Worm (Caenorhabditis elegans) whole organism, L4 larva: ENCODE data around the gene fzr-1.

Experiments
- F26F4.8 ChIP-seq: fragments of 200-800 bp; sonication (Bioruptor generic); conservative IDR thresholded peaks from 2 replicates; pipeline ENCODE4 v1.3.6; 2022; ENCODE audit warnings: missing genetic modification characterization, missing compliant biosample characterization
- F37D6.2 ChIP-seq: sonication (generic microtip); optimal IDR thresholded peaks from 2 replicates; lab custom pipeline; 2016; ENCODE audit warnings: mild to moderate bottlenecking, missing genetic modification characterization, missing compliant biosample characterization
- R02D3.7 ChIP-seq: fragments of 150-350 bp; sonication (generic microtip); optimal IDR thresholded peaks from 3 replicates; lab custom pipeline; 2014; ENCODE audit warnings: missing biosample characterization, missing genetic modification characterization
- T20F7.1 ChIP-seq: fragments of 200-800 bp; sonication (Bioruptor generic); optimal IDR thresholded peaks from 2 replicates; lab custom pipeline; 2018; ENCODE audit warnings: mild to moderate bottlenecking, missing genetic modification characterization, missing compliant biosample characterization
- T26A8.4 ChIP-seq: fragments of 200-800 bp; sonication (Bioruptor generic); IDR thresholded peaks from 2 replicates; pipeline ENCODE4 v1.3.6; 2022; ENCODE audit warnings: missing genetic modification characterization, missing compliant biosample characterization
- Y105C5A.15 ChIP-seq: fragments of 200-800 bp; sonication (Bioruptor generic); IDR thresholded peaks from 2 replicates; pipeline ENCODE4 v1.3.6; 2022; ENCODE audit warnings: missing genetic modification characterization, missing compliant biosample characterization
- ZK337.2 ChIP-seq: fragments of 200-800 bp; sonication (Bioruptor generic); IDR thresholded peaks from 2 replicates; pipeline ENCODE4 v1.3.6; 2022; ENCODE audit warnings: missing genetic modification reagents, missing genetic modification characterization, missing compliant biosample characterization
- aly-2 ChIP-seq: sonication (generic microtip); optimal IDR thresholded peaks from 2 replicates; lab custom pipeline; 2018; ENCODE audit warnings: missing biosample characterization, missing genetic modification characterization
- ama-1 ChIP-seq: fragments of 150-350 bp; optimal IDR thresholded peaks from 2 replicates; lab custom pipeline; 2014; ENCODE audit warnings: inconsistent platforms, mixed read lengths
- ceh-20 ChIP-seq: fragments of 200-800 bp; sonication (Bioruptor generic); IDR thresholded peaks from 2 replicates; pipeline ENCODE4 v1.3.6; 2022; ENCODE audit warnings: missing genetic modification reagents, missing genetic modification characterization, missing compliant biosample characterization
- ceh-28 ChIP-seq: fragments of 150-350 bp; optimal IDR thresholded peaks from 2 replicates; lab custom pipeline; 2014; ENCODE audit warnings: missing biosample characterization, missing genetic modification reagents, missing genetic modification characterization
- ceh-44 ChIP-seq: fragments of 200-800 bp; sonication (Bioruptor generic); IDR thresholded peaks from 2 replicates; pipeline ENCODE4 v1.3.6; 2022; ENCODE audit warnings: missing genetic modification reagents, missing genetic modification characterization, missing compliant biosample characterization
- ceh-82 ChIP-seq: sonication (generic microtip); optimal IDR thresholded peaks from 2 replicates; lab custom pipeline; 2017; ENCODE audit warnings: missing biosample characterization, missing genetic modification characterization
- cey-2 ChIP-seq: sonication (generic microtip); optimal IDR thresholded peaks from 3 replicates; lab custom pipeline; 2017; ENCODE audit warnings: missing genetic modification characterization, mild to moderate bottlenecking, missing compliant biosample characterization, antibody characterized with exemption, borderline replicate concordance; ENCODE audit not compliant: insufficient read depth
- ctbp-1 ChIP-seq: fragments of 200-800 bp; sonication (Bioruptor generic); IDR thresholded peaks from 2 replicates; pipeline ENCODE4 v1.3.6; 2022; ENCODE audit warnings: missing genetic modification reagents, missing genetic modification characterization, missing compliant biosample characterization
- daf-19 ChIP-seq: fragments of 200-800 bp; sonication (Bioruptor generic); conservative IDR thresholded peaks from 2 replicates; pipeline ENCODE4 v1.3.6; 2022; ENCODE audit warnings: missing genetic modification characterization, missing compliant biosample characterization
- dpl-1 ChIP-seq: fragments of 150-350 bp; optimal IDR thresholded peaks from 2 replicates; lab custom pipeline; 2014; ENCODE audit warnings: missing biosample characterization, missing genetic modification reagents, missing genetic modification characterization
- duxl-1 ChIP-seq: sonication (generic microtip); optimal IDR thresholded peaks from 2 replicates; lab custom pipeline; 2016; ENCODE audit warnings: mild to moderate bottlenecking, missing genetic modification characterization, moderate library complexity, missing compliant biosample characterization; ENCODE audit not compliant: poor library complexity
- egl-43 ChIP-seq: fragments of 200-800 bp; sonication (Bioruptor generic); IDR thresholded peaks from 2 replicates; pipeline ENCODE4 v1.3.6; 2022; ENCODE audit warnings: missing genetic modification reagents, missing genetic modification characterization, missing compliant biosample characterization
- gei-8 ChIP-seq: fragments of 200-800 bp; sonication (Bioruptor generic); optimal IDR thresholded peaks from 2 replicates; lab custom pipeline; 2018; ENCODE audit warnings: mild to moderate bottlenecking, missing genetic modification characterization, missing compliant biosample characterization
- hlh-11 ChIP-seq: fragments of 200-800 bp; sonication (Bioruptor generic); optimal IDR thresholded peaks from 2 replicates; lab custom pipeline; 2018; ENCODE audit warnings: mild to moderate bottlenecking, missing genetic modification characterization, missing compliant biosample characterization
- hmg-1.1 ChIP-seq: fragments of 200-800 bp; sonication (Bioruptor generic); IDR thresholded peaks from 2 replicates; pipeline ENCODE4 v1.3.6; 2022; ENCODE audit warnings: missing genetic modification reagents, missing genetic modification characterization, missing compliant biosample characterization
- jun-1 ChIP-seq: fragments of 150-350 bp; optimal IDR thresholded peaks from 2 replicates; lab custom pipeline; 2014; ENCODE audit warnings: missing biosample characterization, missing genetic modification reagents, missing genetic modification characterization
- lin-13 ChIP-seq: fragments of 150-350 bp; optimal IDR thresholded peaks from 2 replicates; lab custom pipeline; 2014; ENCODE audit warnings: missing biosample characterization, missing genetic modification reagents, missing genetic modification characterization
- lin-29 ChIP-seq: fragments of 200-800 bp; sonication (Bioruptor generic); IDR thresholded peaks from 2 replicates; pipeline ENCODE4 v1.3.6; 2022; ENCODE audit warnings: missing genetic modification reagents, missing genetic modification characterization, missing compliant biosample characterization
- lin-38 ChIP-seq: fragments of 200-800 bp; sonication (Bioruptor generic); IDR thresholded peaks from 2 replicates; pipeline ENCODE4 v1.3.6; 2022; ENCODE audit warnings: missing genetic modification reagents, missing genetic modification characterization, missing compliant biosample characterization
- lin-39 ChIP-seq: fragments of 150-350 bp; optimal IDR thresholded peaks from 2 replicates; lab custom pipeline; 2014; ENCODE audit warnings: missing biosample characterization, missing genetic modification reagents, missing genetic modification characterization
- mep-1 ChIP-seq: fragments of 150-350 bp; sonication (generic microtip); optimal IDR thresholded peaks from 3 replicates; lab custom pipeline; 2014; ENCODE audit warnings: missing biosample characterization, missing genetic modification characterization
- mes-2 ChIP-seq: sonication (generic microtip); optimal IDR thresholded peaks from 2 replicates; lab custom pipeline; 2016; ENCODE audit warnings: missing genotype, mild to moderate bottlenecking, missing genetic modification characterization, missing compliant biosample characterization; ENCODE audit not compliant: poor library complexity, severe bottlenecking
- nhr-102 ChIP-seq: sonication (generic microtip); optimal IDR thresholded peaks from 2 replicates; lab custom pipeline; 2016; ENCODE audit warnings: mild to moderate bottlenecking, missing genetic modification characterization, moderate library complexity, missing compliant biosample characterization
- nhr-11 ChIP-seq: fragments of 150-350 bp; optimal IDR thresholded peaks from 2 replicates; lab custom pipeline; 2014; ENCODE audit warnings: missing biosample characterization, missing genetic modification characterization
- nhr-237 ChIP-seq: sonication (generic microtip); optimal IDR thresholded peaks from 2 replicates; lab custom pipeline; 2017; ENCODE audit warnings: missing biosample characterization, missing genetic modification characterization
- nhr-41 ChIP-seq: fragments of 200-800 bp; sonication (Bioruptor generic); IDR thresholded peaks from 2 replicates; pipeline ENCODE4 v1.3.6; 2022; ENCODE audit warnings: missing genetic modification reagents, missing genetic modification characterization, missing compliant biosample characterization
- nhr-42 ChIP-seq: fragments of 200-800 bp; sonication (Bioruptor generic); IDR thresholded peaks from 2 replicates; pipeline ENCODE4 v1.3.6; 2022; ENCODE audit warnings: missing genetic modification characterization, missing compliant biosample characterization
- nhr-6 ChIP-seq: fragments of 150-350 bp; optimal IDR thresholded peaks from 2 replicates; lab custom pipeline; 2014; ENCODE audit warnings: missing biosample characterization, missing genetic modification characterization
- nhr-76 ChIP-seq: fragments of 150-350 bp; optimal IDR thresholded peaks from 2 replicates; lab custom pipeline; 2014; ENCODE audit warnings: missing biosample characterization, missing genetic modification characterization
- pha-4 ChIP-seq, 2 experiments: fragments of 150-350 bp in 1 of 2; fragments of 200-800 bp in 1 of 2; sonication (Bioruptor generic) in 1 of 2; IDR thresholded peaks in 1 of 2; optimal IDR thresholded peaks in 1 of 2; 2 replicates each; pipeline versions ENCODE4 v1.3.6 to Lab custom; 2014 to 2022; ENCODE audit warnings: missing genetic modification characterization in 2 of 2, missing genetic modification reagents in 2 of 2, missing biosample characterization in 1 of 2, missing compliant biosample characterization in 1 of 2
- php-3 ChIP-seq: fragments of 200-800 bp; sonication (Bioruptor generic); IDR thresholded peaks from 2 replicates; pipeline ENCODE4 v1.3.6; 2022; ENCODE audit warnings: missing genetic modification reagents, missing genetic modification characterization, missing compliant biosample characterization
- rbr-2 ChIP-seq: sonication (generic microtip); optimal IDR thresholded peaks from 2 replicates; lab custom pipeline; 2016; ENCODE audit warnings: missing genotype, missing genetic modification characterization, missing compliant biosample characterization
- saeg-2 ChIP-seq: fragments of 200-800 bp; sonication (Bioruptor generic); IDR thresholded peaks from 2 replicates; pipeline ENCODE4 v1.3.6; 2022; ENCODE audit warnings: missing genetic modification reagents, missing genetic modification characterization, missing compliant biosample characterization
- sdz-12 ChIP-seq: fragments of 200-800 bp; sonication (Bioruptor generic); optimal IDR thresholded peaks from 2 replicates; lab custom pipeline; 2018; ENCODE audit warnings: mild to moderate bottlenecking, missing genetic modification characterization, missing compliant biosample characterization
- skn-1 ChIP-seq: fragments of 150-350 bp; optimal IDR thresholded peaks from 2 replicates; lab custom pipeline; 2014; ENCODE audit warnings: missing biosample characterization, missing genetic modification characterization
- snpc-1.2 ChIP-seq: fragments of 200-800 bp; sonication (Bioruptor generic); IDR thresholded peaks from 2 replicates; pipeline ENCODE4 v1.3.6; 2022; ENCODE audit warnings: missing genetic modification reagents, missing genetic modification characterization, missing compliant biosample characterization
- snpc-4 ChIP-seq: fragments of 150-350 bp; optimal IDR thresholded peaks from 2 replicates; lab custom pipeline; 2014; ENCODE audit warnings: missing biosample characterization, missing genetic modification characterization
- spr-1 ChIP-seq: sonication (generic microtip); optimal IDR thresholded peaks from 2 replicates; lab custom pipeline; 2016; ENCODE audit warnings: mild to moderate bottlenecking, missing genetic modification characterization, missing compliant biosample characterization
- tag-97 ChIP-seq: fragments of 200-800 bp; sonication (Bioruptor generic); IDR thresholded peaks from 2 replicates; pipeline ENCODE4 v1.3.6; 2022; ENCODE audit warnings: missing genetic modification characterization, missing compliant biosample characterization
- unc-39 ChIP-seq: sonication (generic microtip); optimal IDR thresholded peaks from 2 replicates; lab custom pipeline; 2017; ENCODE audit warnings: missing biosample characterization, missing genetic modification characterization
- vab-7 ChIP-seq: fragments of 200-800 bp; sonication (Bioruptor generic); IDR thresholded peaks from 2 replicates; pipeline ENCODE4 v1.3.6; 2022; ENCODE audit warnings: missing genetic modification reagents, missing genetic modification characterization, missing compliant biosample characterization
- zag-1 ChIP-seq: fragments of 150-350 bp; optimal IDR thresholded peaks from 2 replicates; lab custom pipeline; 2014; ENCODE audit warnings: missing biosample characterization, missing genetic modification characterization
- zip-2 ChIP-seq: fragments of 150-350 bp; optimal IDR thresholded peaks from 2 replicates; lab custom pipeline; 2014; ENCODE audit warnings: missing biosample characterization, missing genetic modification characterization
- ztf-11 ChIP-seq: fragments of 150-350 bp; optimal IDR thresholded peaks from 2 replicates; lab custom pipeline; 2014; ENCODE audit warnings: missing biosample characterization, missing genetic modification characterization
- ztf-7 ChIP-seq: fragments of 150-350 bp; optimal IDR thresholded peaks from 2 replicates; lab custom pipeline; 2014; ENCODE audit warnings: missing biosample characterization, missing genetic modification characterization

The fzr-1 gene

ce11 chrII:9656210-9656755 is 12.0 kb upstream of the fzr-1 start, which contains the start of gene gstk-1:
Gene gstk-1, plus strand, starts transcription at chrII:9656705.
- TF ChIP-seq ceh-82: no peak
- TF ChIP-seq rbr-2 (tag; lab: Kevin White, UChicago): no peak
- no peak for TF ChIP-seq T26A8.4 (GFP tag; lab: Robert Waterston, UW)
- TF ChIP-seq dpl-1 (GFP tag; lab: Kevin White, UChicago): no peak
- TF ChIP-seq tag-97 (GFP tag; lab: Robert Waterston, UW): no peak
- TF ChIP-seq ceh-20 (GFP tag; lab: Robert Waterston, UW): peak; percentile 47; the same call in 1 of the 2 replicates
- no peak for TF ChIP-seq nhr-41 (GFP tag; lab: Robert Waterston, UW)
- TF ChIP-seq Y105C5A.15 (GFP tag; lab: Robert Waterston, UW): no peak
- no peak for TF ChIP-seq daf-19 (GFP tag; lab: Robert Waterston, UW)
- TF ChIP-seq ceh-44 (GFP tag; lab: Robert Waterston, UW): no peak
- no peak for TF ChIP-seq nhr-76 (tag; lab: Kevin White, UChicago)
- TF ChIP-seq hmg-1.1 (GFP tag; lab: Robert Waterston, UW): no peak
- TF ChIP-seq nhr-11: no peak
- TF ChIP-seq ztf-7 (tag; lab: Kevin White, UChicago): no peak
- no peak for TF ChIP-seq nhr-42 (GFP tag; lab: Robert Waterston, UW)
- no peak for TF ChIP-seq spr-1 (tag; lab: Kevin White, UChicago)
- no peak for TF ChIP-seq ceh-28 (tag; lab: Kevin White, UChicago)
- no peak for TF ChIP-seq nhr-237
- TF ChIP-seq nhr-6 (tag; lab: Kevin White, UChicago): no peak
- no peak for TF ChIP-seq sdz-12
- peak; percentile 36 for TF ChIP-seq nhr-102 (tag; lab: Kevin White, UChicago)
- TF ChIP-seq mep-1: peak; percentile 30
- TF ChIP-seq ctbp-1: no peak
- no peak for TF ChIP-seq vab-7
- no peak for TF ChIP-seq snpc-4 (tag; lab: Kevin White, UChicago)
- peak; percentile 84 for TF ChIP-seq lin-13 (GFP tag; lab: Kevin White, UChicago)
- TF ChIP-seq unc-39: no peak
- no peak for TF ChIP-seq lin-39 (tag; lab: Kevin White, UChicago)
- TF ChIP-seq ZK337.2 (GFP tag; lab: Robert Waterston, UW): no peak
- TF ChIP-seq mes-2 (tag; lab: Kevin White, UChicago): no peak
- TF ChIP-seq lin-38: no peak
- TF ChIP-seq zag-1: no peak
- TF ChIP-seq pha-4 (GFP tag; IDR thresholded peaks at IDR 0.05; lab: Robert Waterston, UW): no peak
- TF ChIP-seq pha-4 (tag; optimal IDR thresholded peaks at IDR 0.05; lab: Kevin White, UChicago): no peak
- no peak for TF ChIP-seq gei-8 (GFP tag; lab: Kevin White, UChicago)
- no peak for TF ChIP-seq F37D6.2 (tag; lab: Kevin White, UChicago)
- TF ChIP-seq duxl-1 (tag; lab: Kevin White, UChicago): no peak
- no peak for TF ChIP-seq egl-43 (GFP tag; lab: Robert Waterston, UW)
- TF ChIP-seq ztf-11 (tag; lab: Kevin White, UChicago): no peak
- peak; percentile 55; the same call in 1 of the 2 replicates for TF ChIP-seq php-3 (GFP tag; lab: Robert Waterston, UW)
- TF ChIP-seq jun-1 (tag; lab: Kevin White, UChicago): no peak
- TF ChIP-seq R02D3.7 (tag; lab: Kevin White, UChicago): no peak
- no peak for TF ChIP-seq ama-1 (lab: Kevin White, UChicago)
- peak; percentile 16 for TF ChIP-seq T20F7.1 (GFP tag; lab: Kevin White, UChicago)
- no peak for TF ChIP-seq cey-2
- no peak for TF ChIP-seq skn-1
- TF ChIP-seq aly-2 (tag; lab: Kevin White, UChicago): no peak
- TF ChIP-seq snpc-1.2: no peak
- no peak for TF ChIP-seq zip-2 (tag; lab: Kevin White, UChicago)
- no peak for TF ChIP-seq lin-29 (GFP tag; lab: Robert Waterston, UW)
- TF ChIP-seq F26F4.8: no peak
- no peak for TF ChIP-seq saeg-2
- peak; percentile 68 for TF ChIP-seq hlh-11 (tag; lab: Kevin White, UChicago)
